Worm (Caenorhabditis elegans): ENCODE results near the gene clec-175.

DNA sequence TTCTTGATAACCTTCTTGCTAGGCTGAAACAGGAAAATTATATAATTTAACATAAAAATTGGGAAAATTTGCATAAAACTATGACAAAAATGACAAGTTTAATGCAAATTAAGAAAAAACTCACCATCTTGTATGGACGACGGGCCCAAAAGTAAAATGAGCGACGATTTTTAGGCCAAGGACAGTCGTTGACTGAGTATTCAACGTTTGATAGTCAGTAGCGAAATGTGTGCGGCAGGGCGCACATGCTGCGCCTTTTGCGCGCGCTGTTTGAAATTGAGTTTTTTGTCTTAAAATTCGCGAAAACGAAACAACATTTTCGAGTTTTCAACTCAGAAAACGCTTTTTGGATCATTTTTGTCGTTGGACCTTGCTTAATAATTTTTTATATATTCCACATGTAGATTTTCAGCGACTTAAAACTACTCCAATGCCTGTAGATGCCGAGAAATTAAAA, 31.7 kb upstream of the clec-175 start, which contains the start of the genes rpl-7A and set-21:
- TF ChIP-seq snpc-4 (tag; optimal IDR thresholded peaks at IDR 0.05): peak; percentile 86
- TF ChIP-seq pha-4 (tag; optimal IDR thresholded peaks at IDR 0.05): peak; percentile 91
